Worm (Caenorhabditis elegans) whole organism, L2 larva: ENCODE measurements around the gene nrde-3.

Source experiments
- ama-1 ChIP-seq: fragments of 150-350 bp; optimal IDR thresholded peaks from 2 replicates; lab custom pipeline; 2018; ENCODE audit warnings: inconsistent platforms
- blmp-1 ChIP-seq: sonication (generic microtip); optimal IDR thresholded peaks from 2 replicates; lab custom pipeline; 2017; ENCODE audit warnings: missing genetic modification characterization, mild to moderate bottlenecking, missing compliant biosample characterization, antibody characterized with exemption, moderate library complexity; ENCODE audit not compliant: insufficient read depth
- elt-1 ChIP-seq: fragments of 150-350 bp; optimal IDR thresholded peaks from 2 replicates; lab custom pipeline; 2014; ENCODE audit warnings: missing biosample characterization, missing genetic modification characterization
- elt-3 ChIP-seq: sonication (generic microtip); optimal IDR thresholded peaks from 2 replicates; lab custom pipeline; 2017; ENCODE audit warnings: missing biosample characterization, missing genetic modification characterization
- lin-13 ChIP-seq: fragments of 150-350 bp; optimal IDR thresholded peaks from 2 replicates; lab custom pipeline; 2014; ENCODE audit warnings: missing biosample characterization, missing genetic modification reagents, missing genetic modification characterization
- ztf-11 ChIP-seq: sonication (generic microtip); optimal IDR thresholded peaks from 2 replicates; lab custom pipeline; 2017; ENCODE audit warnings: missing biosample characterization, missing genetic modification characterization

- no peak for TF ChIP-seq elt-3
- no peak for TF ChIP-seq lin-13 (GFP tag; lab: Kevin White, UChicago)
- no peak for TF ChIP-seq elt-1 (tag; lab: Kevin White, UChicago)
- no peak for TF ChIP-seq ama-1 (lab: Kevin White, UChicago)
- no peak for TF ChIP-seq blmp-1 (tag; lab: Kevin White, UChicago)
- no peak for TF ChIP-seq ztf-11 (tag; lab: Kevin White, UChicago)
Measured at ce11 chrX:421785-422657, 50.0 kb downstream of the nrde-3 start.
